Worm (Caenorhabditis elegans) whole organism, early embryonic: ENCODE measurements around the gene ZC204.13.

Experiments used
- ceh-36 ChIP-seq: sonication (generic microtip); optimal IDR thresholded peaks from 2 replicates; lab custom pipeline; 2016; ENCODE audit warnings: missing genetic modification characterization, inconsistent platforms, missing compliant biosample characterization
- pes-1 ChIP-seq: fragments of 200-800 bp; sonication (Bioruptor generic); IDR thresholded peaks from 2 replicates; pipeline ENCODE4 v1.3.6; 2022; ENCODE audit warnings: missing genetic modification reagents, missing genetic modification characterization, missing compliant biosample characterization

ce11 chrII:1670260-1670879 lies 9.6 kb upstream of the ZC204.13 start, which contains the start of gene nhx-6:
- TF ChIP-seq pes-1 (GFP tag; lab: Robert Waterston, UW) = no peak
- no peak for TF ChIP-seq ceh-36
